Worm (Caenorhabditis elegans) whole organism, midembryonic: ENCODE results near the gene T24C12.1.

Source experiments
- tab-1 ChIP-seq: fragments of 200-800 bp; sonication (Bioruptor generic); IDR thresholded peaks from 2 replicates; pipeline ENCODE4 v1.3.6; 2022; ENCODE audit warnings: missing genetic modification characterization, missing compliant biosample characterization
- ztf-23 ChIP-seq: fragments of 200-800 bp; sonication (Bioruptor generic); IDR thresholded peaks from 2 replicates; pipeline ENCODE4 v1.3.6; 2022; ENCODE audit warnings: missing genetic modification reagents, missing genetic modification characterization, missing compliant biosample characterization
- ztf-29 ChIP-seq: fragments of 200-800 bp; sonication (Bioruptor generic); IDR thresholded peaks from 2 replicates; pipeline ENCODE4 v1.3.6; 2022; ENCODE audit warnings: missing genetic modification reagents, missing genetic modification characterization, missing compliant biosample characterization

ce11 chrX:2210751-2211150 lies 11.5 kb downstream of the T24C12.1 start, which contains the start of gene peb-1:
- no peak for TF ChIP-seq tab-1 (GFP tag; lab: Robert Waterston, UW)
- TF ChIP-seq ztf-29, result no peak
- no peak for TF ChIP-seq ztf-23 (GFP tag; lab: Robert Waterston, UW)
